Worm (Caenorhabditis elegans) whole organism, L1 larva: ENCODE results near the gene C44H9.4.

Experiments
- C04F5.9 ChIP-seq: sonication (generic microtip); optimal IDR thresholded peaks from 2 replicates; lab custom pipeline; 2016; ENCODE audit warnings: missing genetic modification characterization, missing compliant biosample characterization
- C16A3.4 ChIP-seq: fragments of 150-350 bp; optimal IDR thresholded peaks from 2 replicates; lab custom pipeline; 2014; ENCODE audit warnings: missing biosample characterization, missing genetic modification characterization
- C34B4.2 ChIP-seq: sonication (generic microtip); optimal IDR thresholded peaks from 2 replicates; lab custom pipeline; 2017; ENCODE audit warnings: mild to moderate bottlenecking, missing genetic modification characterization, missing compliant biosample characterization
- F16B12.6 ChIP-seq: fragments of 150-350 bp; optimal IDR thresholded peaks from 2 replicates; lab custom pipeline; 2014; ENCODE audit warnings: missing biosample characterization, missing genetic modification characterization
- Y116A8C.19 ChIP-seq: sonication (generic microtip); optimal IDR thresholded peaks from 2 replicates; lab custom pipeline; 2016; ENCODE audit warnings: missing compliant biosample characterization, missing genetic modification characterization, borderline replicate concordance
- aha-1 ChIP-seq: fragments of 150-350 bp; optimal IDR thresholded peaks from 2 replicates; lab custom pipeline; 2014; ENCODE audit warnings: missing biosample characterization, missing genetic modification characterization
- alr-1 ChIP-seq: fragments of 200-800 bp; sonication (Bioruptor generic); optimal IDR thresholded peaks from 2 replicates; lab custom pipeline; 2018; ENCODE audit warnings: borderline replicate concordance, mild to moderate bottlenecking, missing genetic modification characterization, missing compliant biosample characterization
- blmp-1 ChIP-seq: fragments of 150-350 bp; optimal IDR thresholded peaks from 2 replicates; lab custom pipeline; 2014; ENCODE audit warnings: missing biosample characterization, missing genetic modification characterization
- ceh-90 ChIP-seq: sonication (generic microtip); optimal IDR thresholded peaks from 2 replicates; lab custom pipeline; 2016; ENCODE audit warnings: missing genetic modification characterization, missing compliant biosample characterization
- ces-1 ChIP-seq: fragments of 150-350 bp; optimal IDR thresholded peaks from 2 replicates; lab custom pipeline; 2014; ENCODE audit warnings: missing biosample characterization, missing genetic modification reagents, missing genetic modification characterization
- efl-1 ChIP-seq, 4 experiments: fragments of 150-350 bp; optimal IDR thresholded peaks in 3 of 4; peaks in 1 of 4; 1 replicate in 1 of 4; 2 replicates in 3 of 4; lab custom pipeline; 2014; ENCODE audit warnings: missing biosample characterization in 2 of 4, missing genetic modification characterization in 2 of 4, missing genetic modification reagents in 2 of 4
- efl-3 ChIP-seq: fragments of 200-800 bp; sonication (Bioruptor generic); optimal IDR thresholded peaks from 2 replicates; lab custom pipeline; 2018; ENCODE audit warnings: mild to moderate bottlenecking, missing genetic modification characterization, missing compliant biosample characterization
- egl-13 ChIP-seq: sonication (generic microtip); optimal IDR thresholded peaks from 2 replicates; lab custom pipeline; 2016; ENCODE audit warnings: missing genotype, missing genetic modification reagents, missing genetic modification characterization, missing compliant biosample characterization
- elt-2 ChIP-seq: sonication (generic microtip); optimal IDR thresholded peaks from 2 replicates; lab custom pipeline; 2016; ENCODE audit warnings: missing genetic modification characterization, mild to moderate bottlenecking, inconsistent platforms, missing compliant biosample characterization, missing genetic modification reagents
- elt-3 ChIP-seq, 6 experiments: fragments of 150-350 bp in 1 of 6; sonication (generic microtip); optimal IDR thresholded peaks; 2 replicates each; lab custom pipeline; 2017 to 2018; ENCODE audit warnings: missing biosample characterization in 6 of 6, missing genetic modification characterization in 6 of 6, inconsistent platforms in 1 of 6
- fkh-4 ChIP-seq: sonication (generic microtip); optimal IDR thresholded peaks from 2 replicates; lab custom pipeline; 2016; ENCODE audit warnings: missing compliant biosample characterization, missing genetic modification characterization, borderline replicate concordance
- fkh-8 ChIP-seq: sonication (generic microtip); optimal IDR thresholded peaks from 2 replicates; lab custom pipeline; 2016; ENCODE audit warnings: mild to moderate bottlenecking, missing genetic modification characterization, missing compliant biosample characterization
- fos-1 ChIP-seq: fragments of 150-350 bp; optimal IDR thresholded peaks from 2 replicates; lab custom pipeline; 2014; ENCODE audit warnings: missing biosample characterization, missing genetic modification characterization
- grh-1 ChIP-seq: fragments of 200-800 bp; sonication (Bioruptor generic); IDR thresholded peaks from 2 replicates; pipeline ENCODE4 v1.3.6; 2022; ENCODE audit warnings: missing genetic modification reagents, missing genetic modification characterization, missing compliant biosample characterization
- hlh-17 ChIP-seq: fragments of 200-800 bp; sonication (Bioruptor generic); optimal IDR thresholded peaks from 2 replicates; lab custom pipeline; 2018; ENCODE audit warnings: missing genetic modification characterization, mild to moderate bottlenecking, missing compliant biosample characterization, moderate library complexity, borderline replicate concordance
- irx-1 ChIP-seq: sonication (generic microtip); optimal IDR thresholded peaks from 2 replicates; lab custom pipeline; 2016; ENCODE audit warnings: missing genetic modification characterization, missing compliant biosample characterization
- isw-1 ChIP-seq: fragments of 200-800 bp; sonication (Bioruptor generic); IDR thresholded peaks from 2 replicates; pipeline ENCODE4 v1.3.6; 2022; ENCODE audit warnings: missing genetic modification characterization, missing compliant biosample characterization
- jun-1 ChIP-seq: fragments of 150-350 bp; optimal IDR thresholded peaks from 2 replicates; lab custom pipeline; 2014; ENCODE audit warnings: missing biosample characterization, missing genetic modification reagents, missing genetic modification characterization
- lin-14 ChIP-seq: fragments of 200-800 bp; sonication (Bioruptor generic); optimal IDR thresholded peaks from 2 replicates; lab custom pipeline; 2018; ENCODE audit warnings: mild to moderate bottlenecking, missing genetic modification characterization, moderate library complexity, missing compliant biosample characterization
- lin-35 ChIP-seq, 2 experiments: fragments of 150-350 bp; optimal IDR thresholded peaks; 2 replicates each; lab custom pipeline; 2014; ENCODE audit warnings: missing biosample characterization in 2 of 2, missing genetic modification characterization in 2 of 2, missing genetic modification reagents in 2 of 2
- lsy-2 ChIP-seq, 2 experiments: fragments of 150-350 bp; optimal IDR thresholded peaks; 2 replicates each; lab custom pipeline; 2014; ENCODE audit warnings: missing biosample characterization in 2 of 2, missing genetic modification characterization in 2 of 2
- mdl-1 ChIP-seq, 2 experiments: fragments of 150-350 bp; optimal IDR thresholded peaks; 2 replicates each; lab custom pipeline; 2014 to 2017; ENCODE audit warnings: missing biosample characterization in 2 of 2, missing genetic modification characterization in 2 of 2, inconsistent platforms in 1 of 2
- nhr-11 ChIP-seq: fragments of 150-350 bp; optimal IDR thresholded peaks from 2 replicates; lab custom pipeline; 2014; ENCODE audit warnings: missing biosample characterization, missing genetic modification characterization
- nhr-20 ChIP-seq: sonication (generic microtip); optimal IDR thresholded peaks from 2 replicates; lab custom pipeline; 2016; ENCODE audit warnings: mild to moderate bottlenecking, missing genetic modification characterization, missing compliant biosample characterization
- nhr-237 ChIP-seq: fragments of 150-350 bp; optimal IDR thresholded peaks from 2 replicates; lab custom pipeline; 2014; ENCODE audit warnings: missing biosample characterization, missing genetic modification characterization
- nhr-76 ChIP-seq: sonication (generic microtip); optimal IDR thresholded peaks from 2 replicates; lab custom pipeline; 2017; ENCODE audit warnings: missing biosample characterization, missing genetic modification characterization
- nhr-77 ChIP-seq: fragments of 150-350 bp; optimal IDR thresholded peaks from 2 replicates; lab custom pipeline; 2014; ENCODE audit warnings: missing biosample characterization, missing genetic modification characterization
- nhr-84 ChIP-seq: sonication (generic microtip); optimal IDR thresholded peaks from 2 replicates; lab custom pipeline; 2017; ENCODE audit warnings: missing biosample characterization, missing genetic modification characterization
- nhr-90 ChIP-seq: sonication (generic microtip); optimal IDR thresholded peaks from 2 replicates; lab custom pipeline; 2016; ENCODE audit warnings: mild to moderate bottlenecking, missing genetic modification characterization, missing compliant biosample characterization; ENCODE audit not compliant: poor library complexity
- pax-3 ChIP-seq: fragments of 200-800 bp; sonication (Bioruptor generic); optimal IDR thresholded peaks from 2 replicates; lab custom pipeline; 2018; ENCODE audit warnings: mild to moderate bottlenecking, missing genetic modification characterization, moderate library complexity, missing compliant biosample characterization
- pqm-1 ChIP-seq: sonication (generic microtip); optimal IDR thresholded peaks from 3 replicates; lab custom pipeline; 2017; ENCODE audit warnings: missing biosample characterization, missing genetic modification characterization
- snpc-4 ChIP-seq: fragments of 150-350 bp; optimal IDR thresholded peaks from 2 replicates; lab custom pipeline; 2014; ENCODE audit warnings: missing biosample characterization, missing genetic modification characterization
- sox-4 ChIP-seq: sonication (generic microtip); optimal IDR thresholded peaks from 2 replicates; lab custom pipeline; 2016; ENCODE audit warnings: missing genetic modification characterization, missing compliant biosample characterization
- sup-37 ChIP-seq: fragments of 200-800 bp; sonication (Bioruptor generic); optimal IDR thresholded peaks from 2 replicates; lab custom pipeline; 2018; ENCODE audit warnings: mild to moderate bottlenecking, missing genetic modification characterization, missing compliant biosample characterization
- unc-130 ChIP-seq: fragments of 150-350 bp; optimal IDR thresholded peaks from 2 replicates; lab custom pipeline; 2017; ENCODE audit warnings: missing biosample characterization, missing genetic modification characterization, inconsistent platforms
- unc-98 ChIP-seq: fragments of 200-800 bp; sonication (Bioruptor generic); IDR thresholded peaks from 2 replicates; pipeline ENCODE4 v1.3.6; 2022; ENCODE audit warnings: missing genetic modification characterization, missing compliant biosample characterization
- xbp-1 ChIP-seq: sonication (generic microtip); optimal IDR thresholded peaks from 2 replicates; lab custom pipeline; 2016; ENCODE audit warnings: missing genetic modification characterization, missing compliant biosample characterization
- zag-1 ChIP-seq: fragments of 150-350 bp; optimal IDR thresholded peaks from 2 replicates; lab custom pipeline; 2014; ENCODE audit warnings: missing biosample characterization, missing genetic modification characterization
- zip-4 ChIP-seq: fragments of 200-800 bp; sonication (Bioruptor generic); optimal IDR thresholded peaks from 2 replicates; lab custom pipeline; 2018; ENCODE audit warnings: mild to moderate bottlenecking, missing genetic modification characterization, moderate library complexity, missing compliant biosample characterization
- ztf-11 ChIP-seq, 2 experiments: sonication (generic microtip); optimal IDR thresholded peaks; 2 replicates each; lab custom pipeline; 2016 to 2017; ENCODE audit warnings: missing genetic modification characterization in 2 of 2, missing biosample characterization in 1 of 2, missing compliant biosample characterization in 1 of 2

The C44H9.4 gene

DNA sequence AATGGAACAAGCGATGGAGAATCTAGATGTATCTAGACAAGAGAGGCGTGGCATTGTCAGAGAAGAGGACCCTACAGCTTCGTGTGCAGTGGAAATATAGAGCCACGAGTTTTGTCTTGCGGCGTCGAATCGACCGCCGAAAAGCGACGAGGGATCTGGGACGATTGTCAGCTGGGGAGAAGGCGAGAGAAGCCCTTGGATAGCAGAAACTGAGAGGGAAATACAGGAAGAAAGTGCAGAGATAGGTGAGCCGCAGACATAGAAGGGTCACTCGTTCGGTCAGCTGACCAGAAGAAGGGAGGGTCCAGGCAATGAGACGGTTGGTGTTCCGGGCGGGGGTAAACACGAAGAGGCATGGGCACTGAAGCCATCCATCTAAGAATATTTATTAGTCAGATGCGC, 21.0 kb upstream of the C44H9.4 start (continued):
- peak; percentile 14 for TF ChIP-seq fos-1 (tag; lab: Kevin White, UChicago)
- peak; percentile 32 for TF ChIP-seq nhr-77 (tag; lab: Kevin White, UChicago)
- peak; percentile 87 for TF ChIP-seq fkh-8 (tag; lab: Kevin White, UChicago)
- peak; percentile 32 for TF ChIP-seq irx-1
- peak; percentile 28 for TF ChIP-seq snpc-4 (tag; lab: Kevin White, UChicago)
- TF ChIP-seq unc-98: no peak
- no peak for TF ChIP-seq alr-1 (tag; lab: Kevin White, UChicago)
- no peak for TF ChIP-seq nhr-76 (tag; lab: Kevin White, UChicago)
- no peak for TF ChIP-seq grh-1 (GFP tag; lab: Robert Waterston, UW)
- TF ChIP-seq mdl-1 (tag; optimal IDR thresholded peaks at IDR 0.05; lab: Kevin White, UChicago): peak in 1 of 2 experiments; percentile 77
- no peak for TF ChIP-seq nhr-90 (tag; lab: Kevin White, UChicago)
- peak; percentile 9 for TF ChIP-seq nhr-11 (tag; lab: Kevin White, UChicago)
- TF ChIP-seq xbp-1 (tag; lab: Kevin White, UChicago): peak; percentile 47
- TF ChIP-seq fkh-4 (tag; lab: Kevin White, UChicago): no peak
- TF ChIP-seq zip-4: no peak
- TF ChIP-seq C34B4.2 (tag; lab: Kevin White, UChicago): no peak
- TF ChIP-seq egl-13 (tag; lab: Kevin White, UChicago): peak; percentile 37
- no peak for TF ChIP-seq zag-1
- peak; percentile 54 for TF ChIP-seq isw-1 (GFP tag; lab: Robert Waterston, UW)
- TF ChIP-seq nhr-84 (tag; lab: Kevin White, UChicago): no peak
- no peak for TF ChIP-seq efl-3
- TF ChIP-seq C04F5.9 (tag; lab: Kevin White, UChicago): no peak
- no peak for TF ChIP-seq elt-3 (tag; optimal IDR thresholded peaks at IDR 0.05; lab: Kevin White, UChicago)
- peak; percentile 52 for TF ChIP-seq nhr-20 (tag; lab: Kevin White, UChicago)
- TF ChIP-seq ceh-90 (tag; lab: Kevin White, UChicago): no peak
- no peak for TF ChIP-seq C16A3.4 (tag; lab: Kevin White, UChicago)
- TF ChIP-seq pqm-1 (tag; lab: Kevin White, UChicago): no peak
- peak; percentile 62 to 75 for TF ChIP-seq efl-1 (optimal IDR thresholded peaks at IDR 0.05; lab: Kevin White, UChicago)
- peak; percentile 37 to 91 for TF ChIP-seq efl-1 (GFP tag; optimal IDR thresholded peaks at IDR 0.05 in 1 of 2; lab: Kevin White, UChicago)
- TF ChIP-seq F16B12.6 (tag; lab: Kevin White, UChicago): peak; percentile 27
- no peak for TF ChIP-seq ces-1
- TF ChIP-seq unc-130 (tag; lab: Kevin White, UChicago): peak; percentile 26

DNA sequence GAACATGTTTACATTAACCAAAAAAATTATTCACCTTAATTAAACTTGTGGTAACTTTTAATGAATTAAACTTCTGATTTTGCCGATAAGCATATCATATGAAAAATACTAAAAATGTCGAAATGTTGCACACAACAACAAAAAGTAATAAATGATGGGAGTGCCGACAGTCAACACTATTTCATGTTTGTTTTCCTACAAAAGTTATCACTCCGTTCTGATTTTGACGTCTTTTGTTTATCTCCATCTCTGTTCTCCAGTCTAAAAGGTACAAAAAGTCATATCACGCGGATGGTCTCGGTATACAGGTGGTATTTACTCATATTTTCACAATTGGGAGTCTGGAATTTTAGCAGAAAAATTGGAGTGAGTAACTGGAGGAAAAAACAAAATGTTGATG, 20.1 kb upstream of the C44H9.4 start:
- no peak for TF ChIP-seq elt-2 (tag; lab: Kevin White, UChicago)
- no peak for TF ChIP-seq aha-1 (tag; lab: Kevin White, UChicago)
- peak in 1 of 2 experiments; percentile 2 for TF ChIP-seq lin-35 (GFP tag; optimal IDR thresholded peaks at IDR 0.05; lab: Kevin White, UChicago)
- peak; percentile 22 for TF ChIP-seq C16A3.4 (tag; lab: Kevin White, UChicago)
- TF ChIP-seq nhr-84 (tag; lab: Kevin White, UChicago): no peak
- TF ChIP-seq lin-14 (GFP tag; lab: Kevin White, UChicago): no peak
- no peak for TF ChIP-seq pax-3 (tag; lab: Kevin White, UChicago)

DNA sequence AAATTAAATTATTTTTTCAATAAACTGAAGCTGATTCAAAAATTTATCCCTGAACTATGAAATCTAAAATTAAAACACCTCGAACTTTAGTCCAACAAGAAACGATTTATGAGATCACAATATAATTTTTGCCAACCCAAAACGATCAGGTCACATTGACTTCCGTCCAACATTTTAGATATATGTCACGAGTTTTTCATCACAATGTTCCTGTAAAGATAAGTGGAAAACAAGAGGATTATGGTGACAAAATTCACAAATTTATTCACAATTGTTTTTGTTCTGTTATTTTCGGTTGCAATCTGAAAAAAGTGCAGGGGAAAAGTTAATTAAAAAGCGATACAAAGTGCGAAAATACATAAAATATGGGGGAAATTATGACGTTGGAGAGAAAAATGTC, 18.8 kb upstream of the C44H9.4 start:
- TF ChIP-seq blmp-1: peak; percentile 27
- no peak for TF ChIP-seq jun-1

DNA sequence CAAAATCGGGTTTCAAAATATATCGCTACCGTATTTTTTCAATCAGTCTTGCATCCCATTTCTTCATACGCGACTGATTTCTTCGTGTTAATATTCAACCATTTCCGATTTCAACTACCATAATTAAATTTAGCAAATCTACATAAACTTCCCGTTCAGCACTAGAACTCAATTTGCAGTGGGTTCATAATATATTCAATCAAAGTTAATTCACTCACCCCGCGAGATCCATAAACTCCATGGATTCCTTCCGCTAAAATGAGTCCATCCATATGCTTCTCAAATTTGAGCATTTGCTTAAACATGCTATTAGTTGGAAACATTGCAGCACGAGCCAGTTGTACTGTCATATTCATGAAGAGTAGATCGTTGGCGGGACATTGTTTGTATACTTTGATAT, 17.0 kb upstream of the C44H9.4 start:
- TF ChIP-seq sup-37 (GFP tag; lab: Kevin White, UChicago) (no peak), fkh-8 (tag; lab: Kevin White, UChicago) (no peak), mdl-1 (tag; optimal IDR thresholded peaks at IDR 0.05; lab: Kevin White, UChicago) (no peak), hlh-17 (no peak), nhr-20 (tag; lab: Kevin White, UChicago) (no peak), zag-1 (no peak), nhr-237 (tag; lab: Kevin White, UChicago) (no peak), efl-3 (no peak), pax-3 (tag; lab: Kevin White, UChicago) (no peak), sox-4 (tag; lab: Kevin White, UChicago) (no peak), irx-1 (no peak), jun-1 (no peak), lsy-2 (tag; optimal IDR thresholded peaks at IDR 0.05; lab: Kevin White, UChicago) (no peak), ztf-11 (tag; optimal IDR thresholded peaks at IDR 0.05; lab: Kevin White, UChicago) (no peak), C04F5.9 (tag; lab: Kevin White, UChicago) (no peak), Y116A8C.19 (tag; lab: Kevin White, UChicago) (no peak), nhr-90 (tag; lab: Kevin White, UChicago) (no peak)
